Worm (Caenorhabditis elegans): ENCODE data around the gene aagr-4.

- no peak for TF ChIP-seq snpc-4 (tag; optimal IDR thresholded peaks at IDR 0.05)
- TF ChIP-seq nhr-237 (tag; optimal IDR thresholded peaks at IDR 0.05), result no peak
- no peak for TF ChIP-seq pha-4 (tag; optimal IDR thresholded peaks at IDR 0.05)
- TF ChIP-seq blmp-1 (tag; optimal IDR thresholded peaks at IDR 0.05), result no peak
- TF ChIP-seq nhr-12 (tag; optimal IDR thresholded peaks at IDR 0.05), result no peak
- no peak for TF ChIP-seq mab-5 (tag; optimal IDR thresholded peaks at IDR 0.05)
- TF ChIP-seq elt-1 (tag; optimal IDR thresholded peaks at IDR 0.05; ENCODE audit: borderline replicate concordance, insufficient read depth), result no peak
- no peak for TF ChIP-seq unc-39 (tag; optimal IDR thresholded peaks at IDR 0.05)
- TF ChIP-seq ceh-39 (tag; optimal IDR thresholded peaks at IDR 0.05), result no peak
- no peak for TF ChIP-seq drap-1 (GFP tag; optimal IDR thresholded peaks at IDR 0.05)
- TF ChIP-seq sptf-1 (tag; optimal IDR thresholded peaks at IDR 0.05), result no peak
- no peak for TF ChIP-seq unc-62 (GFP tag; optimal IDR thresholded peaks at IDR 0.05)
These were observed 36.3 kb downstream of the aagr-4 start for ce11 chrX:496795-497194.
